Worm (Caenorhabditis elegans) whole organism, young adult: Measurements from ENCODE around the gene Y61B8A.6.

ENCODE experiments used
- hrde-1 ChIP-seq: sonication (generic microtip); optimal IDR thresholded peaks from 2 replicates; lab custom pipeline; 2016; ENCODE audit warnings: missing genetic modification characterization, mild to moderate bottlenecking, missing compliant biosample characterization, moderate library complexity, missing genotype, missing genetic modification reagents, borderline replicate concordance
- hsf-1 ChIP-seq: fragments of 200-800 bp; sonication (Bioruptor generic); IDR thresholded peaks from 2 replicates; pipeline ENCODE4 v1.3.6; 2022; ENCODE audit warnings: missing genetic modification reagents, missing genetic modification characterization, missing compliant biosample characterization
- nfyb-1 ChIP-seq: fragments of 200-800 bp; sonication (Bioruptor generic); IDR thresholded peaks from 2 replicates; pipeline ENCODE4 v1.3.6; 2022; ENCODE audit warnings: missing genetic modification reagents, missing genetic modification characterization, missing compliant biosample characterization
- unc-62 ChIP-seq: fragments of 150-350 bp; optimal IDR thresholded peaks from 2 replicates; lab custom pipeline; 2014; ENCODE audit warnings: missing biosample characterization, missing genetic modification reagents, missing genetic modification characterization

- TF ChIP-seq hrde-1 (no peak), nfyb-1 (GFP tag; lab: Robert Waterston, UW) (no peak), unc-62 (GFP tag; lab: Kevin White, UChicago) (no peak), hsf-1 (no peak)
Observed at ce11 chrV:17301375-17301774, 49.7 kb downstream of the Y61B8A.6 start, which contains the start of gene K10G4.5.
